Fruit fly (Drosophila melanogaster) whole organism, wandering third instar larva: ENCODE measurements around the gene Vps45.
A peak's percentile ranks its signal among the peaks of the same experiment; 100 is the strongest.

ENCODE experiments used
- CG9705 ChIP-seq: fragments of 200-800 bp; sonication (Bioruptor generic); optimal IDR thresholded peaks from 2 replicates; lab custom pipeline; 2018; ENCODE audit warnings: missing biosample characterization, mild to moderate bottlenecking, missing genetic modification characterization
- CrebA ChIP-seq: fragments of 200-800 bp; sonication (Bioruptor generic); optimal IDR thresholded peaks from 2 replicates; lab custom pipeline; 2016; ENCODE audit warnings: missing biosample characterization, mild to moderate bottlenecking, missing genetic modification characterization, borderline replicate concordance
- Dfd ChIP-seq: fragments of >200 bp; optimal IDR thresholded peaks from 2 replicates; lab custom pipeline; 2017; ENCODE audit warnings: missing biosample characterization, missing genetic modification characterization
- Dif ChIP-seq: fragments of 200-275, 200-300 bp; sonication (Bioruptor generic); optimal IDR thresholded peaks from 2 replicates; lab custom pipeline; 2018; ENCODE audit warnings: missing biosample characterization, missing genetic modification characterization; ENCODE audit not compliant: partially characterized antibody
- GATAd ChIP-seq: sonication (Bioruptor generic); optimal IDR thresholded peaks from 2 replicates; lab custom pipeline; 2016; ENCODE audit warnings: missing biosample characterization, missing genetic modification characterization
- HLH106 ChIP-seq: fragments of 200-800 bp; optimal IDR thresholded peaks from 3 replicates; lab custom pipeline; 2019; ENCODE audit warnings: missing biosample characterization, mild to moderate bottlenecking, missing genetic modification characterization, moderate library complexity
- Hnf4 ChIP-seq: fragments of 200-800 bp; sonication (Bioruptor generic); optimal IDR thresholded peaks from 2 replicates; lab custom pipeline; 2016; ENCODE audit warnings: missing biosample characterization, mild to moderate bottlenecking, missing genetic modification characterization
- Hr83 ChIP-seq: fragments of 200-300 bp; sonication (Bioruptor generic); optimal IDR thresholded peaks from 2 replicates; lab custom pipeline; 2016; ENCODE audit warnings: missing biosample characterization, mild to moderate bottlenecking, missing genetic modification characterization, moderate library complexity; ENCODE audit not compliant: poor library complexity, severe bottlenecking
- Jra ChIP-seq: sonication (Bioruptor generic); optimal IDR thresholded peaks from 2 replicates; lab custom pipeline; 2016; ENCODE audit warnings: missing biosample characterization, missing genetic modification characterization
- Myc ChIP-seq: fragments of >200 bp; optimal IDR thresholded peaks from 2 replicates; lab custom pipeline; 2017
- N ChIP-seq: fragments of >200 bp; optimal IDR thresholded peaks from 2 replicates; lab custom pipeline; 2018; ENCODE audit warnings: missing biosample characterization, missing external identifiers, missing genetic modification characterization
- OdsH ChIP-seq: fragments of 200-800 bp; sonication (Bioruptor generic); optimal IDR thresholded peaks from 2 replicates; lab custom pipeline; 2016; ENCODE audit warnings: missing biosample characterization, mild to moderate bottlenecking, missing genetic modification characterization
- Sp1 ChIP-seq: fragments of 200-800 bp; sonication (Bioruptor generic); optimal IDR thresholded peaks from 3 replicates; lab custom pipeline; 2019; ENCODE audit warnings: missing biosample characterization, mild to moderate bottlenecking, missing genetic modification characterization, moderate library complexity
- Vsx2 ChIP-seq: fragments of 200-300, 225-300 bp; sonication (Bioruptor generic); optimal IDR thresholded peaks from 2 replicates; lab custom pipeline; 2018; ENCODE audit warnings: missing biosample characterization, missing genetic modification characterization; ENCODE audit not compliant: partially characterized antibody
- br ChIP-seq: fragments of 200-800 bp; sonication (Bioruptor generic); optimal IDR thresholded peaks from 2 replicates; lab custom pipeline; 2016; ENCODE audit warnings: missing biosample characterization, missing genetic modification characterization
- brk ChIP-seq: fragments of 200-800 bp; sonication (Bioruptor generic); optimal IDR thresholded peaks from 2 replicates; lab custom pipeline; 2016; ENCODE audit warnings: missing biosample characterization, mild to moderate bottlenecking, missing genetic modification characterization
- dsf ChIP-seq: sonication (Bioruptor generic); optimal IDR thresholded peaks from 2 replicates; lab custom pipeline; 2016; ENCODE audit warnings: missing biosample characterization, missing genetic modification characterization, borderline replicate concordance
- ey ChIP-seq: fragments of 200-800 bp; sonication (Bioruptor generic); optimal IDR thresholded peaks from 2 replicates; lab custom pipeline; 2016; ENCODE audit warnings: missing biosample characterization, missing genetic modification characterization
- foxo ChIP-seq, 2 experiments: fragments of 200-800 bp; sonication (Bioruptor generic); optimal IDR thresholded peaks; 2 replicates in 1 of 2; 3 replicates in 1 of 2; lab custom pipeline; 2016 to 2017; ENCODE audit warnings: missing biosample characterization in 2 of 2, missing genetic modification characterization in 2 of 2
- fru ChIP-seq: fragments of 200-800 bp; sonication (Bioruptor generic); optimal IDR thresholded peaks from 3 replicates; lab custom pipeline; 2016; ENCODE audit warnings: missing biosample characterization, mild to moderate bottlenecking, missing genetic modification characterization
- h ChIP-seq: fragments of 200-800 bp; sonication (Bioruptor generic); optimal IDR thresholded peaks from 3 replicates; lab custom pipeline; 2016; ENCODE audit warnings: missing biosample characterization, mild to moderate bottlenecking, missing genetic modification characterization
- lola ChIP-seq: fragments of >200 bp; optimal IDR thresholded peaks from 2 replicates; lab custom pipeline; 2017; ENCODE audit warnings: missing biosample characterization, missing genetic modification characterization
- pan ChIP-seq: fragments of >200 bp; optimal IDR thresholded peaks from 2 replicates; lab custom pipeline; 2017
- psq ChIP-seq: fragments of 200-800 bp; sonication (Bioruptor generic); optimal IDR thresholded peaks from 3 replicates; lab custom pipeline; 2017; ENCODE audit warnings: missing biosample characterization, mild to moderate bottlenecking, missing genetic modification characterization, moderate library complexity
- rgr ChIP-seq: fragments of 200-800 bp; sonication (Bioruptor generic); optimal IDR thresholded peaks from 3 replicates; lab custom pipeline; 2016; ENCODE audit warnings: missing biosample characterization, mild to moderate bottlenecking, missing genetic modification characterization
- sage ChIP-seq: fragments of 200-800 bp; sonication (Bioruptor generic); optimal IDR thresholded peaks from 2 replicates; lab custom pipeline; 2016; ENCODE audit warnings: missing biosample characterization, mild to moderate bottlenecking, missing genetic modification characterization
- woc ChIP-seq: sonication (Bioruptor generic); optimal IDR thresholded peaks from 2 replicates; lab custom pipeline; 2016; ENCODE audit warnings: missing biosample characterization, mild to moderate bottlenecking, missing genetic modification characterization

The Vps45 gene

dm6 chr3R:9600558-9600959 lies 36.8 kb downstream of the Vps45 start:
- TF ChIP-seq foxo (GFP tag; optimal IDR thresholded peaks at IDR 0.05; lab: Kevin White, UChicago), result peak in 1 of 2 experiments; percentile 41
- TF ChIP-seq psq (GFP tag; lab: Kevin White, UChicago), result peak; percentile 30
- TF ChIP-seq N (GFP tag; lab: Kevin White, UChicago), result no peak
- peak; percentile 31 for TF ChIP-seq h (GFP tag; lab: Kevin White, UChicago)
- TF ChIP-seq lola, result no peak
- TF ChIP-seq OdsH (GFP tag; lab: Kevin White, UChicago), result peak; percentile 27
- TF ChIP-seq Sp1 (GFP tag; lab: Kevin White, UChicago), result peak; percentile 51
- peak; percentile 20 for TF ChIP-seq rgr

- TF ChIP-seq foxo (GFP tag; optimal IDR thresholded peaks at IDR 0.05; lab: Kevin White, UChicago) (no peak), Myc (lab: Kevin White, UChicago) (no peak), ey (GFP tag; lab: Kevin White, UChicago) (no peak), Hr83 (GFP tag; lab: Kevin White, UChicago) (peak; percentile 39)
These were observed 38.2 kb downstream of the Vps45 start for dm6 chr3R:9601949-9602348.

- TF ChIP-seq Vsx2 (GFP tag; lab: Kevin White, UChicago) (no peak), Hr83 (GFP tag; lab: Kevin White, UChicago) (no peak), h (GFP tag; lab: Kevin White, UChicago) (no peak), HLH106 (tag; lab: Kevin White, UChicago) (no peak), ey (GFP tag; lab: Kevin White, UChicago) (no peak), lola (no peak), pan (no peak), GATAd (no peak), Dif (GFP tag; lab: Kevin White, UChicago) (no peak), br (GFP tag; lab: Kevin White, UChicago) (no peak), Jra (no peak), dsf (no peak), woc (GFP tag; lab: Kevin White, UChicago) (no peak), Hnf4 (no peak)
These were observed 39.6 kb downstream of the Vps45 start for dm6 chr3R:9603022-9603942.

dm6 chr3R:9604445-9605020 lies 40.8 kb downstream of the Vps45 start:
- no peak for TF ChIP-seq foxo (GFP tag; optimal IDR thresholded peaks at IDR 0.05; lab: Kevin White, UChicago)
- TF ChIP-seq woc (GFP tag; lab: Kevin White, UChicago), result no peak
- TF ChIP-seq Hnf4, result no peak
- no peak for TF ChIP-seq Myc (lab: Kevin White, UChicago)
- no peak for TF ChIP-seq Dfd (GFP tag; lab: Kevin White, UChicago)
- no peak for TF ChIP-seq Dif (GFP tag; lab: Kevin White, UChicago)
- no peak for TF ChIP-seq CrebA (GFP tag; lab: Kevin White, UChicago)
- TF ChIP-seq brk, result no peak
- no peak for TF ChIP-seq h (GFP tag; lab: Kevin White, UChicago)
- no peak for TF ChIP-seq Vsx2 (GFP tag; lab: Kevin White, UChicago)
- TF ChIP-seq br (GFP tag; lab: Kevin White, UChicago), result no peak
- no peak for TF ChIP-seq CG9705 (GFP tag; lab: Kevin White, UChicago)

- no peak for TF ChIP-seq CG9705 (GFP tag; lab: Kevin White, UChicago)
- TF ChIP-seq rgr, result peak; percentile 9
- TF ChIP-seq h (GFP tag; lab: Kevin White, UChicago), result peak; percentile 33
- TF ChIP-seq GATAd, result no peak
- TF ChIP-seq br (GFP tag; lab: Kevin White, UChicago), result peak; percentile 21
- TF ChIP-seq ey (GFP tag; lab: Kevin White, UChicago), result peak; percentile 23
- peak in 1 of 2 experiments; percentile 37 for TF ChIP-seq foxo (GFP tag; optimal IDR thresholded peaks at IDR 0.05; lab: Kevin White, UChicago)
- peak; percentile 6 for TF ChIP-seq HLH106 (tag; lab: Kevin White, UChicago)
- TF ChIP-seq fru (GFP tag; lab: Kevin White, UChicago), result peak; percentile 40
- TF ChIP-seq sage (GFP tag; lab: Kevin White, UChicago), result no peak
These were observed 41.4 kb downstream of the Vps45 start for dm6 chr3R:9605084-9605483.
